Worm (Caenorhabditis elegans) whole organism, late embryonic: ENCODE measurements around the gene Y69H2.15.

Experiments used
- ama-1 ChIP-seq: fragments of 150-350 bp; optimal IDR thresholded peaks from 2 replicates; lab custom pipeline; 2014
- ceh-19 ChIP-seq: fragments of 200-800 bp; sonication (Bioruptor generic); optimal IDR thresholded peaks from 2 replicates; lab custom pipeline; 2018; ENCODE audit warnings: mild to moderate bottlenecking, missing genetic modification characterization, missing compliant biosample characterization
- ceh-34 ChIP-seq: sonication (generic microtip); optimal IDR thresholded peaks from 2 replicates; lab custom pipeline; 2016; ENCODE audit warnings: mild to moderate bottlenecking, missing genetic modification characterization, missing compliant biosample characterization
- fkh-6 ChIP-seq: sonication (generic microtip); optimal IDR thresholded peaks from 2 replicates; lab custom pipeline; 2016; ENCODE audit warnings: missing genetic modification characterization, missing compliant biosample characterization
- mec-3 ChIP-seq: sonication (generic microtip); optimal IDR thresholded peaks from 2 replicates; lab custom pipeline; 2016; ENCODE audit warnings: borderline replicate concordance, missing genetic modification characterization, missing compliant biosample characterization
- nhr-11 ChIP-seq: fragments of 150-350 bp; optimal IDR thresholded peaks from 2 replicates; lab custom pipeline; 2014; ENCODE audit warnings: missing biosample characterization, missing genetic modification characterization
- npax-4 ChIP-seq: sonication (generic microtip); optimal IDR thresholded peaks from 2 replicates; lab custom pipeline; 2016; ENCODE audit warnings: missing genetic modification characterization, missing compliant biosample characterization
- pag-3 ChIP-seq: sonication (generic microtip); optimal IDR thresholded peaks from 2 replicates; lab custom pipeline; 2016; ENCODE audit warnings: missing compliant biosample characterization, missing genetic modification characterization, borderline replicate concordance
- pqm-1 ChIP-seq: sonication (generic microtip); optimal IDR thresholded peaks from 2 replicates; lab custom pipeline; 2016; ENCODE audit warnings: missing genetic modification characterization, missing compliant biosample characterization
- rnt-1 ChIP-seq: sonication (generic microtip); optimal IDR thresholded peaks from 2 replicates; lab custom pipeline; 2016; ENCODE audit warnings: missing genetic modification characterization, missing compliant biosample characterization
- sox-4 ChIP-seq: sonication (generic microtip); optimal IDR thresholded peaks from 2 replicates; lab custom pipeline; 2017; ENCODE audit warnings: mild to moderate bottlenecking, missing genetic modification characterization, inconsistent platforms, missing compliant biosample characterization
- syd-9 ChIP-seq: sonication (generic microtip); optimal IDR thresholded peaks from 2 replicates; lab custom pipeline; 2016; ENCODE audit warnings: mild to moderate bottlenecking, missing genetic modification characterization, moderate library complexity, missing compliant biosample characterization

DNA sequence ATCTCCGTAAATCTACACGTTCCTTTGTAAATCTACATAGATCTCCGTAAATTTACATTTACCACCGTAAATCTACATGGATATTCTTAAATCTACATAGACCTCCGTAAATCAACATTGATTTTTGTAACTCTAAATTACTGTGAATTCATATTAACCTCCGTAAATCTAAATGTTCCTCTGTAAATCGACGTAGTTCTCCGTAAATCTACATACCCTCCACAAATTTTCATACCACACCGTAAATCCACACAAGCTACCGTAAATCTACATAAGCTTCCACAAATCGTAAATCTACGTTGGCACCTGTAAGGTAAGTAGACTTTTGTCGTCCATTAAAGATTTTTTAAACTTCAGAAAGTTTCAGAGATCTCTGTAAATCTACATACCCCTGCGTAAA lies 41.6 kb downstream of the Y69H2.15 start:
- TF ChIP-seq syd-9: no peak
- TF ChIP-seq nhr-11 (tag; lab: Kevin White, UChicago): no peak
- TF ChIP-seq sox-4 (tag; lab: Kevin White, UChicago): no peak
- TF ChIP-seq mec-3: no peak
- no peak for TF ChIP-seq ama-1 (lab: Kevin White, UChicago)
- TF ChIP-seq ceh-19: no peak
- TF ChIP-seq pag-3 (tag; lab: Kevin White, UChicago): no peak
- TF ChIP-seq rnt-1 (tag; lab: Kevin White, UChicago): no peak
- TF ChIP-seq pqm-1 (tag; lab: Kevin White, UChicago): no peak
- TF ChIP-seq npax-4 (tag; lab: Kevin White, UChicago): no peak
- TF ChIP-seq ceh-34 (tag; lab: Kevin White, UChicago): no peak
- no peak for TF ChIP-seq fkh-6 (tag; lab: Kevin White, UChicago)
